Fruit fly (Drosophila melanogaster) whole organism, wandering third instar larva: ENCODE data around the gene klu.

Source experiments
- Dfd ChIP-seq: fragments of >200 bp; optimal IDR thresholded peaks from 2 replicates; lab custom pipeline; 2017; ENCODE audit warnings: missing biosample characterization, missing genetic modification characterization
- Hnf4 ChIP-seq: fragments of 200-800 bp; sonication (Bioruptor generic); optimal IDR thresholded peaks from 2 replicates; lab custom pipeline; 2016; ENCODE audit warnings: missing biosample characterization, mild to moderate bottlenecking, missing genetic modification characterization
- Hr78 ChIP-seq: fragments of >200 bp; optimal IDR thresholded peaks from 2 replicates; lab custom pipeline; 2017; ENCODE audit warnings: missing biosample characterization, missing genetic modification characterization
- Jra ChIP-seq: sonication (Bioruptor generic); optimal IDR thresholded peaks from 2 replicates; lab custom pipeline; 2016; ENCODE audit warnings: missing biosample characterization, missing genetic modification characterization
- OdsH ChIP-seq: fragments of 200-800 bp; sonication (Bioruptor generic); optimal IDR thresholded peaks from 2 replicates; lab custom pipeline; 2016; ENCODE audit warnings: missing biosample characterization, mild to moderate bottlenecking, missing genetic modification characterization
- Sp1 ChIP-seq: fragments of 200-800 bp; sonication (Bioruptor generic); optimal IDR thresholded peaks from 3 replicates; lab custom pipeline; 2019; ENCODE audit warnings: missing biosample characterization, mild to moderate bottlenecking, missing genetic modification characterization, moderate library complexity
- Vsx2 ChIP-seq: fragments of 200-300, 225-300 bp; sonication (Bioruptor generic); optimal IDR thresholded peaks from 2 replicates; lab custom pipeline; 2018; ENCODE audit warnings: missing biosample characterization, missing genetic modification characterization; ENCODE audit not compliant: partially characterized antibody
- ey ChIP-seq: fragments of 200-800 bp; sonication (Bioruptor generic); optimal IDR thresholded peaks from 2 replicates; lab custom pipeline; 2016; ENCODE audit warnings: missing biosample characterization, missing genetic modification characterization
- fru ChIP-seq: fragments of 200-800 bp; sonication (Bioruptor generic); optimal IDR thresholded peaks from 3 replicates; lab custom pipeline; 2016; ENCODE audit warnings: missing biosample characterization, mild to moderate bottlenecking, missing genetic modification characterization
- pan ChIP-seq: fragments of >200 bp; optimal IDR thresholded peaks from 2 replicates; lab custom pipeline; 2017
- psq ChIP-seq: fragments of 200-800 bp; sonication (Bioruptor generic); optimal IDR thresholded peaks from 3 replicates; lab custom pipeline; 2017; ENCODE audit warnings: missing biosample characterization, mild to moderate bottlenecking, missing genetic modification characterization, moderate library complexity
- sv ChIP-seq: fragments of 200-800 bp; sonication (Bioruptor generic); optimal IDR thresholded peaks from 3 replicates; lab custom pipeline; 2016; ENCODE audit warnings: missing biosample characterization, missing genetic modification characterization
- tai ChIP-seq: sonication (Bioruptor generic); optimal IDR thresholded peaks from 2 replicates; lab custom pipeline; 2016; ENCODE audit warnings: missing biosample characterization, missing genetic modification characterization
- usp ChIP-seq: fragments of >200 bp; optimal IDR thresholded peaks from 2 replicates; lab custom pipeline; 2017; ENCODE audit warnings: missing biosample characterization, missing genetic modification characterization

- TF ChIP-seq Sp1 (GFP tag; lab: Kevin White, UChicago): no peak
- no peak for TF ChIP-seq tai (GFP tag; lab: Kevin White, UChicago)
- TF ChIP-seq Hnf4 (GFP tag; lab: Kevin White, UChicago): no peak
- no peak for TF ChIP-seq usp (GFP tag; lab: Kevin White, UChicago)
- no peak for TF ChIP-seq Vsx2 (GFP tag; lab: Kevin White, UChicago)
- no peak for TF ChIP-seq sv (GFP tag; lab: Kevin White, UChicago)
- TF ChIP-seq Hr78: no peak
- TF ChIP-seq Jra: no peak
- TF ChIP-seq Dfd (GFP tag; lab: Kevin White, UChicago): no peak
- TF ChIP-seq psq: no peak
- TF ChIP-seq fru (GFP tag; lab: Kevin White, UChicago): no peak
- no peak for TF ChIP-seq OdsH (GFP tag; lab: Kevin White, UChicago)
- TF ChIP-seq ey (GFP tag; lab: Kevin White, UChicago): no peak
- TF ChIP-seq pan (lab: Kevin White, UChicago): no peak
Observed at dm6 chr3L:11001719-11002118, 7.3 kb downstream of the klu start.
